Worm (Caenorhabditis elegans): Measurements from ENCODE around the gene str-32.

- no peak for TF ChIP-seq dao-5 (tag; optimal IDR thresholded peaks at IDR 0.05)
- no peak for TF ChIP-seq him-1 (tag; optimal IDR thresholded peaks at IDR 0.05)
These were observed 9.5 kb upstream of the str-32 start for ce11 chrV:4890781-4891180.

All from whole organism, L4/young adult.